Fruit fly (Drosophila melanogaster): Measurements from ENCODE around the gene nis.

nis gene

DNA sequence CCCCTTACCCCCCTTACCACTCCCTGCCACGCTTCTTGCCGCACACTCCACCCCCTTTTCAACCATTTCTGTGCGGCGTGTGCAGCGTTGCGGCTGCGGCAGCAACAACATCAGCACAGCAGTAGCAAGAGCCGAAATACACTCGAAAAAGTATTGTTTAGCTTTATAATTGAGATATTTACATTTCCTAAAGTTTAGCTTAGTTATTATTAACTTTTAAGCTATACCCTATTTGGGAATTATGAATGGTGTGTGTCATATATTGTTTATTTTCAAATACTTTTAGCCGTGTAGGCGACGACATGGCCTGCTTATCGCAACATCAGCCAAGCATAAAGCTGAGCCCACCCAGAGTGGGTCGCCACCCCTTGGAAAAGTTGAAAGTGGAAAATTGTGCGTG is 28.8 kb upstream of the nis start (continued):
- TF ChIP-seq CG12236 (GFP tag; optimal IDR thresholded peaks at IDR 0.05) (no peak), dmrt11E (tag; optimal IDR thresholded peaks at IDR 0.05) (peak; percentile 0), Doc3 (GFP tag; IDR thresholded peaks at IDR 0.05; ENCODE audit: partially characterized antibody) (no peak), Ptx1 (GFP tag; IDR thresholded peaks at IDR 0.05) (peak; percentile 75), ewg (GFP tag; optimal IDR thresholded peaks at IDR 0.05) (peak; percentile 25), Usf (GFP tag; optimal IDR thresholded peaks at IDR 0.05) (no peak), Adf1 (GFP tag; IDR thresholded peaks at IDR 0.05) (peak; percentile 43; the same call in 1 of the 2 replicates), CG32767 (GFP tag; IDR thresholded peaks at IDR 0.05) (peak; percentile 28; the same call in 1 of the 2 replicates)

DNA sequence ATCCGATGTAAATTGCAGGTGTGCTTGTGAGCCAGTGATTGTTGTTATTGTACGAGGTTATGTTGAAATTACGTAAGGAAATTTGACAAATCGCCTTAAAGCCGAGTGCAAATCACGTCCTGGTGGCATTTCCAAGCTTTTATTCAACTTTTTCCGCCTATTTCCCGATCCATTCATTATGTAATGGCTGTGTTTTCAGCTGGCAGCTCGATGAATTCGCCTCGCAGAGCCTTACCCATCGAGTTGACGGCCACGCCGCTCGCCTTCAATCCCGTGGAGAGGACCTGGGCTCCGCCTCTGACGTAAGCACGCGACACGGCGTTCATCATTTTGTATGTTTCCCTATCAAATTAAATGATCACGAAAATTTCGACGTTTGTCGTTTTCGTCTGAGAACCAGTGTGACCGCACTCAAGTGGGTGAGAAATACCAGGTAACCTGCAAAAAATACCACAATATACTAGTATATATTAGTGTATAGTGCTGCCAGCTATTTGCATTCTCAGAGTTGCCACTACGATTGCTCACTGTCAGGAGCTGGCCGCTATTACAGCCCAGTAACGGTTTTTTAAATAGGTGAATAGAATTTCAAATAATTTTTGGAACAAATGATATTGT is 26.9 kb upstream of the nis start, which contains the start of gene RFeSP:
Gene RFeSP, minus strand, starts transcription at position 413 of the 618 bp plus-strand sequence.
- TF ChIP-seq lola (GFP tag; optimal IDR thresholded peaks at IDR 0.05), result no peak
- no peak for TF ChIP-seq CG12104 (GFP tag; optimal IDR thresholded peaks at IDR 0.05)
- no peak for TF ChIP-seq Elba2 (GFP tag; optimal IDR thresholded peaks at IDR 0.05)
- TF ChIP-seq CG18011 (GFP tag; optimal IDR thresholded peaks at IDR 0.05), result peak; percentile 100
- TF ChIP-seq Antp (GFP tag; optimal IDR thresholded peaks at IDR 0.05), result no peak
- peak; percentile 52; the same call in 1 of the 2 replicates for TF ChIP-seq Bgb (GFP tag; IDR thresholded peaks at IDR 0.05; ENCODE audit: partially characterized antibody)
- no peak for TF ChIP-seq CG12071 (GFP tag; optimal IDR thresholded peaks at IDR 0.05)
- TF ChIP-seq CG14667 (GFP tag; IDR thresholded peaks at IDR 0.05), result no peak
- TF ChIP-seq Lpt (GFP tag; optimal IDR thresholded peaks at IDR 0.05), result no peak
- no peak for TF ChIP-seq Ptx1 (GFP tag; IDR thresholded peaks at IDR 0.05)
- TF ChIP-seq B-H2 (GFP tag; optimal IDR thresholded peaks at IDR 0.05), result peak; percentile 26
- TF ChIP-seq CG10321 (GFP tag; IDR thresholded peaks at IDR 0.05), result no peak
- TF ChIP-seq CG12659 (GFP tag; optimal IDR thresholded peaks at IDR 0.05), result peak; percentile 76
- no peak for TF ChIP-seq Dip2 (GFP tag; IDR thresholded peaks at IDR 0.05)
- TF ChIP-seq CG16813 (GFP tag; IDR thresholded peaks at IDR 0.05; ENCODE audit: partially characterized antibody), result 0 out of 3 replicates have a peak, but pooled peaks have one; percentile 26
- TF ChIP-seq sqz (GFP tag; optimal IDR thresholded peaks at IDR 0.05), result no peak
- no peak for TF ChIP-seq CG4730 (GFP tag; IDR thresholded peaks at IDR 0.05)
- TF ChIP-seq knrl (GFP tag; IDR thresholded peaks at IDR 0.05; ENCODE audit: partially characterized antibody), result peak; percentile 60; the same call in 1 of the 3 replicates
- peak in 1 of 2 experiments; percentile 56 for TF ChIP-seq crp (GFP tag; optimal IDR thresholded peaks at IDR 0.05)
- TF ChIP-seq CG10462 (GFP tag; optimal IDR thresholded peaks at IDR 0.05), result no peak
- peak; percentile 7 for TF ChIP-seq CG12299 (tag; optimal IDR thresholded peaks at IDR 0.05)
- no peak for TF ChIP-seq ind (GFP tag; optimal IDR thresholded peaks at IDR 0.05)
- TF ChIP-seq prd (optimal IDR thresholded peaks at IDR 0.05), result no peak
- TF ChIP-seq prd (GFP tag; IDR thresholded peaks at IDR 0.05), result no peak
- no peak for TF ChIP-seq ash1 (GFP tag; optimal IDR thresholded peaks at IDR 0.05)
- peak; percentile 79 for TF ChIP-seq Dp (GFP tag; optimal IDR thresholded peaks at IDR 0.05)
- no peak for TF ChIP-seq CG1832 (GFP tag; optimal IDR thresholded peaks at IDR 0.05)
- no peak for TF ChIP-seq gce (GFP tag; IDR thresholded peaks at IDR 0.05)
- no peak for TF ChIP-seq CG2875 (GFP tag; optimal IDR thresholded peaks at IDR 0.05)
- TF ChIP-seq az2 (GFP tag; optimal IDR thresholded peaks at IDR 0.05), result no peak
- TF ChIP-seq unpg (GFP tag; optimal IDR thresholded peaks at IDR 0.05), result no peak
- TF ChIP-seq Awh (GFP tag; IDR thresholded peaks at IDR 0.05), result no peak
- TF ChIP-seq Stat92E (GFP tag; optimal IDR thresholded peaks at IDR 0.05), result peak in 1 of 3 experiments; percentile 64
- no peak for TF ChIP-seq exex (tag; optimal IDR thresholded peaks at IDR 0.05)
- no peak for TF ChIP-seq CG8388 (GFP tag; optimal IDR thresholded peaks at IDR 0.05)
- TF ChIP-seq CG11398 (GFP tag; optimal IDR thresholded peaks at IDR 0.05), result no peak
- TF ChIP-seq toy (GFP tag; IDR thresholded peaks at IDR 0.05), result no peak
- no peak for TF ChIP-seq CG10959 (GFP tag; IDR thresholded peaks at IDR 0.05)
- no peak for TF ChIP-seq Gug (GFP tag; IDR thresholded peaks at IDR 0.05)
- TF ChIP-seq dm (GFP tag; optimal IDR thresholded peaks at IDR 0.05), result no peak
- TF ChIP-seq lmd (GFP tag; IDR thresholded peaks at IDR 0.05), result no peak
